Fruit fly (Drosophila melanogaster) whole organism, pupa: ENCODE measurements around the gene Fign.

Experiments used
- CG10348 ChIP-seq: fragments of 200-800 bp; sonication (Bioruptor generic); IDR thresholded peaks from 2 replicates; pipeline ENCODE4 v1.3.6; 2022; ENCODE audit warnings: missing biosample characterization, missing genetic modification characterization
- CG13204 ChIP-seq: fragments of 200-800 bp; sonication (Bioruptor generic); optimal IDR thresholded peaks from 2 replicates; lab custom pipeline; 2018; ENCODE audit warnings: missing biosample characterization, mild to moderate bottlenecking, missing genetic modification characterization, moderate library complexity
- CG32121 ChIP-seq: fragments of 200-800 bp; sonication (Bioruptor generic); IDR thresholded peaks from 2 replicates; pipeline ENCODE4 v1.3.6; 2022; ENCODE audit warnings: missing biosample characterization, missing genetic modification characterization
- CG34367 ChIP-seq: fragments of 200-800 bp; sonication (Bioruptor generic); optimal IDR thresholded peaks from 2 replicates; lab custom pipeline; 2018; ENCODE audit warnings: missing biosample characterization, mild to moderate bottlenecking, missing genetic modification characterization
- CG8159 ChIP-seq: fragments of 200-800 bp; sonication (Bioruptor generic); optimal IDR thresholded peaks from 3 replicates; lab custom pipeline; 2018; ENCODE audit warnings: missing biosample characterization, mild to moderate bottlenecking, missing genetic modification characterization, moderate library complexity
- CG8301 ChIP-seq: fragments of 200-800 bp; sonication (Bioruptor generic); optimal IDR thresholded peaks from 2 replicates; lab custom pipeline; 2018; ENCODE audit warnings: missing biosample characterization, mild to moderate bottlenecking, missing genetic modification characterization
- CG9948 ChIP-seq: fragments of 200-800 bp; sonication (Bioruptor generic); optimal IDR thresholded peaks from 2 replicates; lab custom pipeline; 2018; ENCODE audit warnings: missing biosample characterization, mild to moderate bottlenecking, missing genetic modification characterization, moderate library complexity
- EcR ChIP-seq: fragments of 200-800 bp; sonication (Bioruptor generic); optimal IDR thresholded peaks from 3 replicates; lab custom pipeline; 2019; ENCODE audit warnings: missing biosample characterization, missing genetic modification characterization, mild to moderate bottlenecking, moderate library complexity, missing genetic modification reagents
- Ets98B ChIP-seq: fragments of 200-800 bp; sonication (Bioruptor generic); IDR thresholded peaks from 2 replicates; pipeline ENCODE4 v1.3.6; 2022; ENCODE audit warnings: missing biosample characterization, missing genetic modification characterization
- Pif1A ChIP-seq: fragments of 200-800 bp; sonication (Bioruptor generic); optimal IDR thresholded peaks from 3 replicates; lab custom pipeline; 2016; ENCODE audit warnings: missing biosample characterization, missing genetic modification characterization
- Snoo ChIP-seq: fragments of 200-800 bp; sonication (Bioruptor generic); optimal IDR thresholded peaks from 3 replicates; lab custom pipeline; 2017; ENCODE audit warnings: missing biosample characterization, mild to moderate bottlenecking, missing genetic modification characterization, inconsistent platforms
- fd96Ca ChIP-seq: fragments of 200-800 bp; sonication (Bioruptor generic); IDR thresholded peaks from 3 replicates; pipeline ENCODE4 v1.3.6; 2022; ENCODE audit warnings: missing biosample characterization, missing genetic modification characterization
- gl ChIP-seq: fragments of 200-800 bp; sonication (Bioruptor generic); optimal IDR thresholded peaks from 2 replicates; lab custom pipeline; 2018; ENCODE audit warnings: missing biosample characterization, mild to moderate bottlenecking, missing genetic modification characterization

DNA sequence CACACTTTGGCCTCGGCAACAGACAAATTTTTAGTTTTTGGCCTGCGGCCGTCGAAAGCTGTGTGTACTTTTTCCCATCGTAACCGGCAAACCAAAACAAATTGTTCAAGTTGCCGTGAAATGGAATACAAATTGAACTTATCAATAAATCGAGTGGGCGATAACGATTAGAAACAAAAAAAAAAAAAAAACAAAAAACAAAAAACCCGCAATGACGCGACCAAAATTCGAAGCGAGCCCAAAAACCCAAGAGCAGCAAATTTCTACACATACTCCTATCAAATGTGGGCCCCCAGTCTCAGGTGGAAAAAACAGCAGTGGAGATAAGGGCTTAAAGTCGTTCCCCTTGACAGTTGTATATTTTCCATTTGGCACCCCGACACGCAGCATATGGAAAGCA is 12.5 kb downstream of the Fign start:
- no peak for TF ChIP-seq CG9948 (tag; lab: Kevin White, UChicago)
- no peak for TF ChIP-seq CG10348 (GFP tag; lab: Robert Waterston, UW)
- no peak for TF ChIP-seq Pif1A
- no peak for TF ChIP-seq CG8159 (tag; lab: Kevin White, UChicago)
- TF ChIP-seq CG8301 (tag; lab: Kevin White, UChicago): no peak
- no peak for TF ChIP-seq CG34367
- no peak for TF ChIP-seq fd96Ca
- TF ChIP-seq CG32121 (GFP tag; lab: Robert Waterston, UW): no peak
- TF ChIP-seq CG13204 (GFP tag; lab: Kevin White, UChicago): no peak
- no peak for TF ChIP-seq Snoo (tag; lab: Kevin White, UChicago)
- no peak for TF ChIP-seq gl (tag; lab: Kevin White, UChicago)
- TF ChIP-seq Ets98B (GFP tag; lab: Robert Waterston, UW): no peak
- no peak for TF ChIP-seq EcR (GFP tag; lab: Kevin White, UChicago)
